Worm (Caenorhabditis elegans) whole organism, L2 larva: ENCODE measurements around the gene ceh-19.

Source experiments
- nhr-11 ChIP-seq: fragments of 150-350 bp; optimal IDR thresholded peaks from 2 replicates; lab custom pipeline; 2014; ENCODE audit warnings: missing biosample characterization, missing genetic modification characterization
- nhr-25 ChIP-seq: fragments of 150-350 bp; sonication (generic microtip); optimal IDR thresholded peaks from 3 replicates; lab custom pipeline; 2014; ENCODE audit warnings: missing biosample characterization, missing genetic modification characterization

DNA sequence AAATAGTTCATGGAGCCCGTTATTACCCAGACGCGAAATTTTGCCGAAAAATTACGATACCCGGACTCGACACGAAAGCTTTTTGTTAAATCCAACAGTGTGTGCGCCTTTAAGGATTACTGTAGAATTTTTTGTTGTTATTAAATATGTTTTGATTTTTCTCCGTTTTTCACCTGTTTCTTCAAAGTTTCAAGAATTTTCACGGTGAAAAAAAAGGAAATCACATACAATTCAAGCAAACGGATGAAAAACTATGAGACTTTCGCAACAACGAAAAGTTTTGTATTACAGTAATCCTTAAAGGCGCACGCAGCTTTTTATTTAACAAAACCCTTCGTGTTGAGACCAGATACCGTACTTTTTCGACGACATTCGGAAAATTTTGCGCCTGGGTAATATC, 1.7 kb downstream of the ceh-19 start:
- TF ChIP-seq nhr-11 (no peak), nhr-25 (no peak)
